Worm (Caenorhabditis elegans) whole organism, mixed stage, embryonic: ENCODE results near the gene Y116A8C.44.

Experiments used
- blmp-1 ChIP-seq: fragments of 150-350 bp; optimal IDR thresholded peaks from 2 replicates; lab custom pipeline; 2014; ENCODE audit warnings: missing biosample characterization, missing genetic modification characterization
- ceh-83 ChIP-seq: fragments of 200-800 bp; sonication (Bioruptor generic); optimal IDR thresholded peaks from 2 replicates; lab custom pipeline; 2018; ENCODE audit warnings: mild to moderate bottlenecking, missing genetic modification characterization, missing compliant biosample characterization
- cnd-1 ChIP-seq: fragments of 200-800 bp; sonication (Bioruptor generic); optimal IDR thresholded peaks from 2 replicates; lab custom pipeline; 2018; ENCODE audit warnings: mild to moderate bottlenecking, missing genetic modification characterization, missing compliant biosample characterization
- flh-1 ChIP-seq: fragments of 200-800 bp; sonication (Bioruptor generic); optimal IDR thresholded peaks from 2 replicates; lab custom pipeline; 2018; ENCODE audit warnings: mild to moderate bottlenecking, missing genetic modification characterization, moderate library complexity, missing compliant biosample characterization
- lin-13 ChIP-seq: fragments of 150-350 bp; optimal IDR thresholded peaks from 2 replicates; lab custom pipeline; 2014; ENCODE audit warnings: missing biosample characterization, missing genetic modification characterization
- nhr-12 ChIP-seq: fragments of 150-350 bp; optimal IDR thresholded peaks from 2 replicates; lab custom pipeline; 2014; ENCODE audit warnings: missing biosample characterization, missing genetic modification characterization
- sem-2 ChIP-seq: fragments of 200-800 bp; sonication (Bioruptor generic); optimal IDR thresholded peaks from 2 replicates; lab custom pipeline; 2018; ENCODE audit warnings: mild to moderate bottlenecking, missing genetic modification characterization, missing compliant biosample characterization
- unc-39 ChIP-seq: fragments of 150-350 bp; optimal IDR thresholded peaks from 2 replicates; lab custom pipeline; 2014; ENCODE audit warnings: missing biosample characterization, missing genetic modification characterization
- unc-62 ChIP-seq: fragments of 150-350 bp; optimal IDR thresholded peaks from 2 replicates; lab custom pipeline; 2014; ENCODE audit warnings: missing biosample characterization, missing genetic modification reagents, missing genetic modification characterization

ce11 chrIV:17078649-17079048 lies 20.7 kb upstream of the Y116A8C.44 start, which contains the start of gene Y116A8C.25:
- TF ChIP-seq flh-1 (GFP tag; lab: Kevin White, UChicago): no peak
- no peak for TF ChIP-seq sem-2 (GFP tag; lab: Kevin White, UChicago)
- TF ChIP-seq nhr-12 (tag; lab: Kevin White, UChicago): no peak
- no peak for TF ChIP-seq unc-62 (GFP tag; lab: Kevin White, UChicago)
- no peak for TF ChIP-seq unc-39 (tag; lab: Kevin White, UChicago)
- TF ChIP-seq ceh-83: no peak
- TF ChIP-seq lin-13 (tag; lab: Kevin White, UChicago): no peak
- no peak for TF ChIP-seq cnd-1 (tag; lab: Kevin White, UChicago)
- TF ChIP-seq blmp-1 (tag; lab: Kevin White, UChicago): no peak
